Worm (Caenorhabditis elegans) whole organism, late embryonic: Measurements from ENCODE around the gene F14H3.14.

Experiments
- C08G9.2 ChIP-seq: sonication (generic microtip); optimal IDR thresholded peaks from 2 replicates; lab custom pipeline; 2016; ENCODE audit warnings: mild to moderate bottlenecking, missing genetic modification characterization, moderate library complexity, missing compliant biosample characterization
- C38D4.7 ChIP-seq: fragments of 200-800 bp; sonication (Bioruptor generic); optimal IDR thresholded peaks from 2 replicates; lab custom pipeline; 2018; ENCODE audit warnings: mild to moderate bottlenecking, missing genetic modification characterization, moderate library complexity, missing compliant biosample characterization
- F13H6.1 ChIP-seq: sonication (generic microtip); optimal IDR thresholded peaks from 2 replicates; lab custom pipeline; 2016; ENCODE audit warnings: missing genetic modification characterization, missing compliant biosample characterization
- Y22D7AL.16 ChIP-seq: sonication (generic microtip); optimal IDR thresholded peaks from 2 replicates; lab custom pipeline; 2016; ENCODE audit warnings: missing genetic modification characterization, missing compliant biosample characterization
- ama-1 ChIP-seq: fragments of 150-350 bp; optimal IDR thresholded peaks from 2 replicates; lab custom pipeline; 2014
- ceh-14 ChIP-seq: sonication (generic microtip); optimal IDR thresholded peaks from 2 replicates; lab custom pipeline; 2016; ENCODE audit warnings: missing genotype, missing genetic modification characterization, missing compliant biosample characterization
- ceh-31 ChIP-seq: sonication (generic microtip); optimal IDR thresholded peaks from 2 replicates; lab custom pipeline; 2016; ENCODE audit warnings: missing genetic modification characterization, missing compliant biosample characterization
- ceh-34 ChIP-seq: sonication (generic microtip); optimal IDR thresholded peaks from 2 replicates; lab custom pipeline; 2016; ENCODE audit warnings: mild to moderate bottlenecking, missing genetic modification characterization, missing compliant biosample characterization
- ceh-45 ChIP-seq: fragments of 200-800 bp; sonication (Bioruptor generic); IDR thresholded peaks from 2 replicates; pipeline ENCODE4 v1.3.6; 2022; ENCODE audit warnings: missing genetic modification reagents, missing genetic modification characterization, missing compliant biosample characterization
- ceh-48 ChIP-seq: sonication (generic microtip); optimal IDR thresholded peaks from 2 replicates; lab custom pipeline; 2016; ENCODE audit warnings: missing genetic modification characterization, inconsistent platforms, missing compliant biosample characterization
- ceh-6 ChIP-seq: fragments of 200-800 bp; sonication (Bioruptor generic); optimal IDR thresholded peaks from 2 replicates; lab custom pipeline; 2018; ENCODE audit warnings: mild to moderate bottlenecking, missing genetic modification characterization, missing compliant biosample characterization
- ceh-9 ChIP-seq: sonication (generic microtip); optimal IDR thresholded peaks from 2 replicates; lab custom pipeline; 2016; ENCODE audit warnings: mild to moderate bottlenecking, missing genetic modification characterization, inconsistent platforms, missing compliant biosample characterization
- che-1 ChIP-seq: sonication (generic microtip); optimal IDR thresholded peaks from 2 replicates; lab custom pipeline; 2016; ENCODE audit warnings: mild to moderate bottlenecking, missing genetic modification characterization, missing compliant biosample characterization
- dve-1 ChIP-seq: sonication (generic microtip); optimal IDR thresholded peaks from 2 replicates; lab custom pipeline; 2017; ENCODE audit warnings: antibody characterized with exemption, mild to moderate bottlenecking, missing genetic modification characterization, missing compliant biosample characterization
- elt-2 ChIP-seq: sonication (generic microtip); optimal IDR thresholded peaks from 2 replicates; lab custom pipeline; 2016; ENCODE audit warnings: missing genetic modification reagents, missing genetic modification characterization, missing compliant biosample characterization
- elt-4 ChIP-seq: sonication (generic microtip); optimal IDR thresholded peaks from 2 replicates; lab custom pipeline; 2016; ENCODE audit warnings: missing genetic modification characterization, missing compliant biosample characterization
- eyg-1 ChIP-seq: sonication (generic microtip); optimal IDR thresholded peaks from 2 replicates; lab custom pipeline; 2016; ENCODE audit warnings: missing genotype, missing genetic modification characterization, missing compliant biosample characterization
- fax-1 ChIP-seq: sonication (generic microtip); optimal IDR thresholded peaks from 2 replicates; lab custom pipeline; 2016; ENCODE audit warnings: missing genotype, missing genetic modification characterization, missing compliant biosample characterization
- gmeb-2 ChIP-seq: sonication (generic microtip); optimal IDR thresholded peaks from 2 replicates; lab custom pipeline; 2016; ENCODE audit warnings: missing genetic modification characterization, inconsistent platforms, missing compliant biosample characterization
- hlh-6 ChIP-seq: sonication (generic microtip); optimal IDR thresholded peaks from 2 replicates; lab custom pipeline; 2016; ENCODE audit warnings: missing genotype, missing genetic modification characterization, missing compliant biosample characterization
- lim-6 ChIP-seq: sonication (generic microtip); optimal IDR thresholded peaks from 2 replicates; lab custom pipeline; 2016; ENCODE audit warnings: missing genetic modification characterization, missing compliant biosample characterization
- lin-11 ChIP-seq: fragments of 200-800 bp; sonication (Bioruptor generic); optimal IDR thresholded peaks from 2 replicates; lab custom pipeline; 2018; ENCODE audit warnings: mild to moderate bottlenecking, missing genetic modification characterization, missing compliant biosample characterization
- nfya-1 ChIP-seq: sonication (generic microtip); optimal IDR thresholded peaks from 2 replicates; lab custom pipeline; 2017; ENCODE audit warnings: missing genetic modification characterization, mild to moderate bottlenecking, missing compliant biosample characterization, antibody characterized with exemption, moderate library complexity
- odd-2 ChIP-seq: sonication (generic microtip); optimal IDR thresholded peaks from 2 replicates; lab custom pipeline; 2017; ENCODE audit warnings: antibody characterized with exemption, mild to moderate bottlenecking, missing genetic modification characterization, missing compliant biosample characterization
- pag-3 ChIP-seq: sonication (generic microtip); optimal IDR thresholded peaks from 2 replicates; lab custom pipeline; 2016; ENCODE audit warnings: missing compliant biosample characterization, missing genetic modification characterization, borderline replicate concordance
- pax-1 ChIP-seq: fragments of 150-350 bp; optimal IDR thresholded peaks from 2 replicates; lab custom pipeline; 2014; ENCODE audit warnings: missing biosample characterization, missing genetic modification characterization
- pha-2 ChIP-seq: sonication (generic microtip); optimal IDR thresholded peaks from 2 replicates; lab custom pipeline; 2017; ENCODE audit warnings: mild to moderate bottlenecking, missing genetic modification characterization, missing compliant biosample characterization
- pha-4 ChIP-seq: fragments of 150-350 bp; optimal IDR thresholded peaks from 2 replicates; lab custom pipeline; 2018; ENCODE audit warnings: missing biosample characterization, missing genetic modification reagents, missing genetic modification characterization
- pqm-1 ChIP-seq: sonication (generic microtip); optimal IDR thresholded peaks from 2 replicates; lab custom pipeline; 2016; ENCODE audit warnings: missing genetic modification characterization, missing compliant biosample characterization
- ref-2 ChIP-seq: sonication (generic microtip); optimal IDR thresholded peaks from 2 replicates; lab custom pipeline; 2016; ENCODE audit warnings: missing genetic modification characterization, missing compliant biosample characterization
- sox-4 ChIP-seq: sonication (generic microtip); optimal IDR thresholded peaks from 2 replicates; lab custom pipeline; 2017; ENCODE audit warnings: mild to moderate bottlenecking, missing genetic modification characterization, inconsistent platforms, missing compliant biosample characterization
- tbx-2 ChIP-seq: sonication (generic microtip); optimal IDR thresholded peaks from 2 replicates; lab custom pipeline; 2016; ENCODE audit warnings: missing genetic modification characterization, missing compliant biosample characterization
- tbx-7 ChIP-seq: sonication (generic microtip); optimal IDR thresholded peaks from 2 replicates; lab custom pipeline; 2016; ENCODE audit warnings: missing genotype, missing genetic modification characterization, missing compliant biosample characterization
- ztf-16 ChIP-seq: sonication (generic microtip); optimal IDR thresholded peaks from 2 replicates; lab custom pipeline; 2017; ENCODE audit warnings: missing genetic modification characterization, missing compliant biosample characterization

Gene F14H3.14

DNA sequence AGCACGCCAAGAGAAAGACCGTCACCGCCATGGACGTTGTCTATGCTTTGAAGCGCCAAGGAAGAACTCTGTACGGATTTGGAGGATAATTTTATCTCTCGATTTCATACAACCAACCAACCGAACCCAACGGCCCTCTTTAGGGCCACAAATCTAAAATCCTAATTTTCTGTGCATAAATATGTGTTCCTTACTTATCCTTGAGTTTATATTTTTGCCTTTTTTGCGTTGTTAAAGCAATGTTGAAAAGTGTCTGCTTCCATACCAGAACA lies 20.0 kb downstream of the F14H3.14 start:
- TF ChIP-seq ceh-31 (tag; lab: Kevin White, UChicago) (no peak), pag-3 (tag; lab: Kevin White, UChicago) (no peak), fax-1 (tag; lab: Kevin White, UChicago) (no peak), F13H6.1 (tag; lab: Kevin White, UChicago) (no peak), C08G9.2 (tag; lab: Kevin White, UChicago) (no peak)

DNA sequence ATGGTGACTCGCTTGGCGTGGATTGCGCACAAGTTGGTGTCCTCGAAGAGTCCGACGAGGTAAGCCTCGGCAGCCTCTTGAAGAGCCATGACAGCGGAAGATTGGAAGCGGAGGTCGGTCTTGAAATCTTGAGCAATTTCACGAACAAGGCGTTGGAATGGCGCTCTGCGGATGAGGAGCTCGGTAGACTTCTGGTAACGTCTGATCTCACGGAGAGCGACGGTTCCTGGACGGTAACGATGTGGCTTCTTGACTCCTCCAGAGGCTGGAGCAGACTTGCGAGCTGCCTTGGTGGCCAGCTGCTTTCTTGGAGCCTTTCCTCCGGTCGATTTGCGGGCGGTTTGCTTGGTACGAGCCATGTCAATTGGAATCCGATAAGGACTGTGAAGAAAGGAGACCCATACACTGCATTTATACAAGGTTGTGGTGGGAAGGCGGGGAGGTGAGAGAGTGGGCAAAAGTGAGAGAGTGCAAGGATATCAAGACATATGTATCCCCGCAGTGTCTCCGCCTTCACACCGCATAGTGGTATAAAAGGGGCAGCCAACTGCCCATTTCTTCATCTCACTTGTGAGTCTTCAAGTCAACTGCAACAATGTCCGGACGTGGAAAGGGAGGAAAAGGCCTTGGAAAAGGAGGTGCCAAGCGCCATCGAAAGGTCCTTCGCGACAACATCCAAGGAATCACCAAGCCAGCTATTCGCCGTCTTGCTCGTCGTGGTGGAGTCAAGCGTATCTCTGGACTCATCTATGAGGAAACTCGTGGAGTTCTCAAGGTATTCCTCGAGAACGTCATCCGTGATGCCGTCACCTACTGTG lies 20.6 kb downstream of the F14H3.14 start, which contains the start of the genes his-2 and his-1:
Gene his-2 (minus strand): TSS at position 359 of the 818 bp plus-strand sequence.
Gene his-1 (plus strand): TSS at position 596 of the 818 bp plus-strand sequence.
- TF ChIP-seq ref-2 (tag; lab: Kevin White, UChicago), result peak; percentile 22
- peak; percentile 73 for TF ChIP-seq ama-1 (lab: Kevin White, UChicago)

DNA sequence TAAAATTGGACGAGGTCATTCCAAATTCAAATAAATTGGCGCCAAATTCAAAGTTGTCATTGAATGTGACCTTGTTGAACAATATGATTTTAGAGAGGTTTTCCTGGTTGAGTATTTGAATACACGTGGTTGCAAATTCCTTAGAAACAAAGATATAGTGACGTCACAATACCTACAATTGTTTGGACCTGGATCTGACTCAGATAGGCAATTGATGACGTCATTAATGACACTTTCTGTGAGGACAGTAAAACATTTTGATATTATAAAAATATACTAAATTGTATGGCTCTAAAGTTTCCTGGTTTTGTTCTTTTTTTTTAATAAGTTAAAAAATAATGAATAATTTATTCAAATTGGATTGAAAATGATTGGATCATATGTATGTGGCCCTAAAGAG lies 21.3 kb downstream of the F14H3.14 start:
- TF ChIP-seq nfya-1 (tag; lab: Kevin White, UChicago), result no peak
- TF ChIP-seq pax-1 (tag; lab: Kevin White, UChicago), result no peak
- TF ChIP-seq Y22D7AL.16 (tag; lab: Kevin White, UChicago), result no peak
- no peak for TF ChIP-seq odd-2 (tag; lab: Kevin White, UChicago)
- no peak for TF ChIP-seq gmeb-2 (tag; lab: Kevin White, UChicago)
- TF ChIP-seq dve-1 (tag; lab: Kevin White, UChicago), result no peak
- no peak for TF ChIP-seq lin-11
- no peak for TF ChIP-seq ceh-14 (tag; lab: Kevin White, UChicago)
- TF ChIP-seq lim-6, result no peak
- no peak for TF ChIP-seq sox-4 (tag; lab: Kevin White, UChicago)
- TF ChIP-seq C38D4.7 (GFP tag; lab: Kevin White, UChicago), result no peak
- no peak for TF ChIP-seq pha-2 (tag; lab: Kevin White, UChicago)
- TF ChIP-seq hlh-6 (tag; lab: Kevin White, UChicago), result no peak
- no peak for TF ChIP-seq ceh-31 (tag; lab: Kevin White, UChicago)
- no peak for TF ChIP-seq ceh-9 (tag; lab: Kevin White, UChicago)
- no peak for TF ChIP-seq elt-4 (tag; lab: Kevin White, UChicago)
- no peak for TF ChIP-seq che-1 (tag; lab: Kevin White, UChicago)
- no peak for TF ChIP-seq ceh-48 (tag; lab: Kevin White, UChicago)

DNA sequence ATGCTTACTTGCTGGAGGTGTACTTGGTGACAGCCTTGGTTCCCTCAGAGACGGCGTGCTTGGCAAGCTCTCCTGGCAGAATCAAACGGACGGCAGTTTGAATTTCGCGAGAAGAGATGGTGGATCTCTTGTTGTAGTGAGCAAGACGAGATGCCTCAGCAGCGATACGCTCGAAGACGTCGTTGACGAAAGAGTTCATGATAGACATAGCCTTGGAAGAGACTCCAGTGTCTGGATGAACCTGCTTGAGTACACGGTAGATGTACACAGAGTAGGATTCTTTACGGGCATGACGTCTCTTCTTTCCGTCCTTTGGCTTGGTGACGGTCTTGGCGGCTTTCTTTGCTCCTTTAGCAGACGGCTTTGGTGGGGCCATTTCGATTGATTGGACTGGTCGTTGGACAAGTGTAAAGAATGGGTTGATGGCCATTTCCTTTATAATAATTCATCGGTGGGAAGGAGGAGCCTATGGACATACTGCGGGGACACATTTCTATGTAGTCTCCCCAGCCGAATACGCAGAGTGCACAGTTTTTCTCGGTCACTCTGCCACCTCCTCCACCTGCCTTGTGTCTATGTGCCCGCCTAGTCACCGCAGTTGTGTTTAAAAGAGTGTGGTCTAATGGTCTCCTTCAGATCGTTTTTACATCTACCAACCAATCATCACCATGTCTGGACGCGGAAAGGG lies 22.4 kb downstream of the F14H3.14 start, which contains the start of the genes his-4 and his-3:
Gene his-4 (minus strand): TSS at position 376 of the 688 bp plus-strand sequence.
Gene his-3 (plus strand): TSS at position 669 of the 688 bp plus-strand sequence.
- TF ChIP-seq tbx-2 (peak; percentile 60), tbx-7 (tag; lab: Kevin White, UChicago) (peak; percentile 11), ztf-16 (tag; lab: Kevin White, UChicago) (peak; percentile 17), dve-1 (tag; lab: Kevin White, UChicago) (peak; percentile 37), elt-2 (peak; percentile 24), ref-2 (tag; lab: Kevin White, UChicago) (peak; percentile 66), nfya-1 (tag; lab: Kevin White, UChicago) (peak; percentile 36), ceh-31 (tag; lab: Kevin White, UChicago) (peak; percentile 63), ceh-34 (peak; percentile 38)
- TF ChIP-seq, all 69 proteins: peak for 9; not testable (repeated sequence) for 60

DNA sequence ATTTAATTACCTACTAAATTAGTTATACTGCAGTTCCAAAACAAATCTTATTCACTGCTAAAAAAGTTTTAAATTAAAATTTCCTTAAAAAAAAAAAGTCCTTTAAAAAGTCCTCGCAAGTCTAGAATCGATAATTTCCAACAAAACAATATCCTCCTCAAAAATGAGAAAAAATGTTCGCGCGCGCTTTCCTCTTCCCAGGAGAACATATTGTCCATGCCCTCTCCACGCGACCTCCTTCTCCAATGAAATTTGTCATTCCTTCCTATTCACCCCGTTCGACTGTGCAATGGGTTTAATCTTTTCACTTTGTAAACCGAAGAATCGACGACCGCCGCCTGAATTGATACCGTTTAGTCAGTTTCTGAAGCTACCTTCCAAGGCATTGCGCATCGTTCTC lies 26.5 kb downstream of the F14H3.14 start, which contains the start of gene T10C6.10:
Gene T10C6.10 (plus strand): TSS at position 248 of the 400 bp plus-strand sequence.
- TF ChIP-seq pqm-1 (tag; lab: Kevin White, UChicago) (no peak), pha-4 (tag; lab: Kevin White, UChicago) (no peak), ceh-14 (tag; lab: Kevin White, UChicago) (no peak), eyg-1 (tag; lab: Kevin White, UChicago) (no peak), ceh-6 (GFP tag; lab: Kevin White, UChicago) (no peak), ceh-45 (GFP tag; lab: Robert Waterston, UW) (no peak), pax-1 (tag; lab: Kevin White, UChicago) (no peak), C38D4.7 (GFP tag; lab: Kevin White, UChicago) (no peak)
